Worm (Caenorhabditis elegans) whole organism, L2 larva: ENCODE results near the gene sem-5.
A peak's percentile ranks its signal among the peaks of the same experiment; 100 is the strongest.

Experiments
- elt-1 ChIP-seq: fragments of 150-350 bp; optimal IDR thresholded peaks from 2 replicates; lab custom pipeline; 2014; ENCODE audit warnings: missing biosample characterization, missing genetic modification characterization
- fos-1 ChIP-seq: fragments of 150-350 bp; optimal IDR thresholded peaks from 2 replicates; lab custom pipeline; 2014; ENCODE audit warnings: missing biosample characterization, missing genetic modification characterization
- mbf-1 ChIP-seq: sonication (generic microtip); optimal IDR thresholded peaks from 2 replicates; lab custom pipeline; 2017; ENCODE audit warnings: missing biosample characterization, missing genetic modification characterization
- mdl-1 ChIP-seq, 2 experiments: fragments of 150-350 bp in 1 of 2; sonication (generic microtip) in 1 of 2; optimal IDR thresholded peaks; 2 replicates each; lab custom pipeline; 2017; ENCODE audit warnings: missing biosample characterization in 2 of 2, missing genetic modification characterization in 2 of 2
- nhr-11 ChIP-seq: fragments of 150-350 bp; optimal IDR thresholded peaks from 2 replicates; lab custom pipeline; 2014; ENCODE audit warnings: missing biosample characterization, missing genetic modification characterization
- nhr-12 ChIP-seq: fragments of 150-350 bp; optimal IDR thresholded peaks from 2 replicates; lab custom pipeline; 2014; ENCODE audit warnings: missing biosample characterization, missing genetic modification characterization
- nhr-23 ChIP-seq: fragments of 150-350 bp; optimal IDR thresholded peaks from 2 replicates; lab custom pipeline; 2014; ENCODE audit warnings: missing biosample characterization, missing genetic modification reagents, missing genetic modification characterization
- nhr-6 ChIP-seq: fragments of 150-350 bp; optimal IDR thresholded peaks from 2 replicates; lab custom pipeline; 2014; ENCODE audit warnings: missing biosample characterization, missing genetic modification characterization
- unc-62 ChIP-seq: fragments of 150-350 bp; optimal IDR thresholded peaks from 2 replicates; lab custom pipeline; 2014; ENCODE audit warnings: missing biosample characterization, missing genetic modification reagents, missing genetic modification characterization
- ztf-1 ChIP-seq: fragments of 200-800 bp; sonication (Bioruptor generic); conservative IDR thresholded peaks from 2 replicates; pipeline ENCODE4 v1.3.6; 2022; ENCODE audit warnings: missing genetic modification characterization, missing compliant biosample characterization

ce11 chrX:7975741-7976140 lies 14.2 kb upstream of the sem-5 start:
- TF ChIP-seq nhr-23 (tag; lab: Kevin White, UChicago) (no peak), mdl-1 (tag; optimal IDR thresholded peaks at IDR 0.05; lab: Kevin White, UChicago) (no peak), nhr-11 (no peak), nhr-12 (no peak), nhr-6 (no peak), elt-1 (tag; lab: Kevin White, UChicago) (no peak), mbf-1 (tag; lab: Kevin White, UChicago) (no peak), unc-62 (no peak), fos-1 (tag; lab: Kevin White, UChicago) (peak; percentile 13), ztf-1 (GFP tag; lab: Robert Waterston, UW) (no peak)
